Worm (Caenorhabditis elegans): Measurements from ENCODE around the gene F45E1.5.

F45E1.5 gene

ce11 chrX:8029080-8029479, 52.6 kb downstream of the F45E1.5 start, which contains the start of gene C34D10.1 (continued):
- TF ChIP-seq madf-6 (GFP tag; IDR thresholded peaks at IDR 0.05), result 0 out of 2 replicates have a peak, but pooled peaks have one; percentile 8
- TF ChIP-seq B0261.1 (tag; optimal IDR thresholded peaks at IDR 0.05), result no peak
- TF ChIP-seq nhr-179 (tag; optimal IDR thresholded peaks at IDR 0.05), result no peak
- TF ChIP-seq ztf-18 (tag; optimal IDR thresholded peaks at IDR 0.05), result peak; percentile 90
- peak; percentile 56 for TF ChIP-seq ceh-27 (GFP tag; optimal IDR thresholded peaks at IDR 0.05)
- peak; percentile 62 for TF ChIP-seq lin-40 (tag; optimal IDR thresholded peaks at IDR 0.05)
- peak; percentile 63 for TF ChIP-seq zfh-2 (GFP tag; conservative IDR thresholded peaks at IDR 0.05)
- TF ChIP-seq hlh-26 (GFP tag; conservative IDR thresholded peaks at IDR 0.05), result no peak

- TF ChIP-seq F57C9.4 (tag; optimal IDR thresholded peaks at IDR 0.05), result no peak
- 0 out of 2 replicates have a peak, but pooled peaks have one; percentile 52 for TF ChIP-seq nfyb-1 (GFP tag; IDR thresholded peaks at IDR 0.05)
These were observed 53.5 kb downstream of the F45E1.5 start for ce11 chrX:8030032-8030431.
